Worm (Caenorhabditis elegans) whole organism, L2 larva: ENCODE data around the gene let-60.

Experiments used
- ceh-82 ChIP-seq: fragments of 150-350 bp; optimal IDR thresholded peaks from 2 replicates; lab custom pipeline; 2014; ENCODE audit warnings: missing biosample characterization, missing genetic modification characterization
- crh-2 ChIP-seq: sonication (generic microtip); optimal IDR thresholded peaks from 2 replicates; lab custom pipeline; 2017; ENCODE audit warnings: missing biosample characterization, missing genetic modification characterization
- elt-3 ChIP-seq: sonication (generic microtip); optimal IDR thresholded peaks from 2 replicates; lab custom pipeline; 2017; ENCODE audit warnings: missing biosample characterization, missing genetic modification characterization
- fos-1 ChIP-seq: fragments of 150-350 bp; optimal IDR thresholded peaks from 2 replicates; lab custom pipeline; 2014; ENCODE audit warnings: missing biosample characterization, missing genetic modification characterization
- lin-13 ChIP-seq: fragments of 150-350 bp; optimal IDR thresholded peaks from 2 replicates; lab custom pipeline; 2014; ENCODE audit warnings: missing biosample characterization, missing genetic modification reagents, missing genetic modification characterization
- lsy-2 ChIP-seq, 2 experiments: fragments of 150-350 bp in 1 of 2; sonication (generic microtip) in 1 of 2; optimal IDR thresholded peaks; 2 replicates each; lab custom pipeline; 2014 to 2017; ENCODE audit warnings: missing biosample characterization in 2 of 2, missing genetic modification characterization in 2 of 2
- mbf-1 ChIP-seq: sonication (generic microtip); optimal IDR thresholded peaks from 2 replicates; lab custom pipeline; 2017; ENCODE audit warnings: missing biosample characterization, missing genetic modification characterization
- sem-4 ChIP-seq: fragments of 150-350 bp; optimal IDR thresholded peaks from 2 replicates; lab custom pipeline; 2014; ENCODE audit warnings: missing biosample characterization, missing genetic modification reagents, missing genetic modification characterization
- sma-9 ChIP-seq, 2 experiments: fragments of 150-350 bp in 1 of 2; sonication (generic microtip) in 1 of 2; optimal IDR thresholded peaks; 2 replicates each; lab custom pipeline; 2014 to 2016; ENCODE audit warnings: missing genetic modification characterization in 2 of 2, mild to moderate bottlenecking in 1 of 2, missing biosample characterization in 1 of 2, missing compliant biosample characterization in 1 of 2, missing genetic modification reagents in 1 of 2, moderate library complexity in 1 of 2
- snpc-4 ChIP-seq: fragments of 150-350 bp; optimal IDR thresholded peaks from 2 replicates; lab custom pipeline; 2014; ENCODE audit warnings: missing biosample characterization, missing genetic modification characterization
- unc-55 ChIP-seq: fragments of 150-350 bp; sonication (generic microtip); optimal IDR thresholded peaks from 3 replicates; lab custom pipeline; 2014; ENCODE audit warnings: missing biosample characterization, missing genetic modification reagents, missing genetic modification characterization
- unc-62 ChIP-seq: fragments of 150-350 bp; optimal IDR thresholded peaks from 2 replicates; lab custom pipeline; 2014; ENCODE audit warnings: missing biosample characterization, missing genetic modification reagents, missing genetic modification characterization
- ztf-11 ChIP-seq: sonication (generic microtip); optimal IDR thresholded peaks from 2 replicates; lab custom pipeline; 2017; ENCODE audit warnings: missing biosample characterization, missing genetic modification characterization

DNA sequence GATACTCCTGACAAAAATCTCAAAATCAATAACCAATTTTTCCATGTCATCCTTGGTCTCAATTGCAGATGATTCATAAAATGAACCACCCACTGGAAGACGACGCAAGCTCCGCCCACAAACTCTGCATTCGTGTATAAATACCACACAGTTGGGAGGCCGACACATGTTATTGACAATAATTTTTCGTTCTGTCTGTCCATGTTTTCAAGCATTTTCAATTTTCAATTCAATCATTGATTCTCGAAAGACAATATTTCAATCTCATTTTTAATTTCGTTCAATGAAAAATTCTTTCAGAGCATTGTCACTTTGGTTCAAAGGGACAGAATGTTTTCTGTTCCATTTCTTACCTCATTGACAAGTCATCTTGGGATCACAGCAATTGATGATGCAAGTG lies 14.8 kb downstream of the let-60 start, which contains the start of gene inx-9:
- no peak for TF ChIP-seq unc-62 (GFP tag; lab: Kevin White, UChicago)
- no peak for TF ChIP-seq elt-3
- TF ChIP-seq mbf-1 (tag; lab: Kevin White, UChicago) = no peak
- no peak for TF ChIP-seq ztf-11 (tag; lab: Kevin White, UChicago)
- TF ChIP-seq sem-4 (tag; lab: Kevin White, UChicago) = no peak
- no peak for TF ChIP-seq lsy-2 (tag; optimal IDR thresholded peaks at IDR 0.05; lab: Kevin White, UChicago)
- TF ChIP-seq ceh-82 (tag; lab: Kevin White, UChicago) = no peak
- TF ChIP-seq lin-13 (GFP tag; lab: Kevin White, UChicago) = no peak
- TF ChIP-seq sma-9 (GFP tag; optimal IDR thresholded peaks at IDR 0.05; lab: Kevin White, UChicago) = no peak
- no peak for TF ChIP-seq sma-9 (tag; optimal IDR thresholded peaks at IDR 0.05; lab: Kevin White, UChicago)
- TF ChIP-seq unc-55 (GFP tag; lab: Kevin White, UChicago) = no peak
- no peak for TF ChIP-seq crh-2 (tag; lab: Kevin White, UChicago)
- no peak for TF ChIP-seq snpc-4
- TF ChIP-seq fos-1 (tag; lab: Kevin White, UChicago) = no peak
